Fruit fly (Drosophila melanogaster) whole organism: ENCODE results near the gene CG13829.

Experiments used
- CG8478 ChIP-seq: fragments of >200 bp; optimal IDR thresholded peaks from 2 replicates; lab custom pipeline; 2018; ENCODE audit warnings: inconsistent platforms
- Dll ChIP-seq: fragments of >200 bp; optimal IDR thresholded peaks from 2 replicates; lab custom pipeline; 2017
- EcR ChIP-seq, 2 experiments: fragments of >200 bp; optimal IDR thresholded peaks; 2 replicates each; lab custom pipeline; 2017; ENCODE audit warnings: missing biosample characterization in 2 of 2, missing genetic modification characterization in 2 of 2, missing genetic modification reagents in 2 of 2
- pan ChIP-seq: fragments of >200 bp; optimal IDR thresholded peaks from 2 replicates; lab custom pipeline; 2017
- psq ChIP-seq: fragments of >200 bp; optimal IDR thresholded peaks from 2 replicates; lab custom pipeline; 2017
- usp ChIP-seq: fragments of >200 bp; optimal IDR thresholded peaks from 2 replicates; lab custom pipeline; 2017; ENCODE audit warnings: missing biosample characterization, missing genetic modification characterization, mixed read lengths

- TF ChIP-seq CG8478 (lab: Kevin White, UChicago): no peak
- no peak for TF ChIP-seq pan (lab: Kevin White, UChicago)
- no peak for TF ChIP-seq psq (lab: Kevin White, UChicago)
- TF ChIP-seq usp: no peak
- no peak for TF ChIP-seq Dll (lab: Kevin White, UChicago)
- no peak for TF ChIP-seq EcR (GFP tag; optimal IDR thresholded peaks at IDR 0.05; lab: Kevin White, UChicago)
These were observed 20.9 kb downstream of the CG13829 start for dm6 chr3R:23140280-23140679.
